Fruit fly (Drosophila melanogaster) S2 (cell line): ENCODE results near the gene papi.

Experiments
- CG8478 ChIP-seq: fragments of >200 bp; optimal IDR thresholded peaks from 2 replicates; lab custom pipeline; 2018
- CTCF ChIP-seq, 2 experiments: fragments of >200 bp; optimal IDR thresholded peaks; 2 replicates each; lab custom pipeline; 2018

DNA sequence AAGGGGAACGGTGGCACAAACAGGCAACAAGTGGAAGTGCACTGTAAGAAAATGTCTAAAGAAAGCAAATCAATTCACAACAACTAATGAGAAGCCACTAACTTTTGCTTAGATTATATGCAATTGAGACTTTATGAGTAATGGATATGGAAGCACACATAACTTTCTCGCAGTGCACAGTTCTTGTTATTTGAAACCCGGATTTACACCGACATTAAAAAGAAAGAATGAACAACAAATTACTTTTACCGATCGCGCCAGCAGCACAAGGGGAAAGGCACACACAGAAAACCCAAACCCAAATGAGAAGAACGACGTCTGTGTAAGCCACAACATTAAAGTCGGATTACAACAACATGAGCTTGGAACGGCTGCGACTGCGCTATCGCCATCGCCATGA lies 31.4 kb upstream of the papi start:
- TF ChIP-seq CG8478 = no peak
- TF ChIP-seq CTCF (optimal IDR thresholded peaks at IDR 0.05; lab: Kevin White, UChicago) = no peak
